Fruit fly (Drosophila melanogaster) whole organism, embryonic: ENCODE measurements around the gene CG34039.
A peak's percentile ranks its signal among the peaks of the same experiment; 100 is the strongest.

ENCODE experiments used
- B-H2 ChIP-seq: fragments of 200-800 bp; sonication (Bioruptor generic); optimal IDR thresholded peaks from 2 replicates; lab custom pipeline; 2018; ENCODE audit warnings: missing biosample characterization, mild to moderate bottlenecking, missing genetic modification characterization
- Bgb ChIP-seq: fragments of 200-800 bp; sonication (Bioruptor generic); IDR thresholded peaks from 2 replicates; pipeline ENCODE4 v1.3.6; 2022; ENCODE audit warnings: missing biosample characterization, missing genetic modification characterization; ENCODE audit not compliant: partially characterized antibody
- CG10543 ChIP-seq: fragments of 200-800 bp; sonication (Bioruptor generic); optimal IDR thresholded peaks from 3 replicates; lab custom pipeline; 2017; ENCODE audit warnings: missing biosample characterization, mild to moderate bottlenecking, missing genetic modification characterization, moderate library complexity
- CG12769 ChIP-seq: fragments of 200-800 bp; sonication (Bioruptor generic); optimal IDR thresholded peaks from 2 replicates; lab custom pipeline; 2019; ENCODE audit warnings: missing biosample characterization, mild to moderate bottlenecking, missing genetic modification characterization, moderate library complexity
- CG13287 ChIP-seq: fragments of 200-800 bp; sonication (Bioruptor generic); IDR thresholded peaks from 2 replicates; pipeline ENCODE4 v1.3.6; 2022; ENCODE audit warnings: missing biosample characterization, missing genetic modification characterization; ENCODE audit not compliant: partially characterized antibody
- CG13894 ChIP-seq: fragments of 200-800 bp; sonication (Bioruptor generic); optimal IDR thresholded peaks from 3 replicates; lab custom pipeline; 2018; ENCODE audit warnings: missing biosample characterization, mild to moderate bottlenecking, missing genetic modification characterization, moderate library complexity
- CG15269 ChIP-seq: fragments of 200-800 bp; sonication (Bioruptor generic); optimal IDR thresholded peaks from 2 replicates; lab custom pipeline; 2018; ENCODE audit warnings: missing biosample characterization, mild to moderate bottlenecking, missing genetic modification characterization, moderate library complexity
- CG15514 ChIP-seq: fragments of 200-800 bp; sonication (Bioruptor generic); optimal IDR thresholded peaks from 3 replicates; lab custom pipeline; 2017; ENCODE audit warnings: missing biosample characterization, missing genetic modification characterization, mild to moderate bottlenecking, moderate library complexity, missing genetic modification reagents
- CG17802 ChIP-seq: fragments of 200-800 bp; sonication (Bioruptor generic); optimal IDR thresholded peaks from 2 replicates; lab custom pipeline; 2018; ENCODE audit warnings: missing biosample characterization, mild to moderate bottlenecking, missing genetic modification characterization, moderate library complexity
- CG17912 ChIP-seq: fragments of 200-800 bp; sonication (Bioruptor generic); optimal IDR thresholded peaks from 2 replicates; lab custom pipeline; 2018; ENCODE audit warnings: missing biosample characterization, mild to moderate bottlenecking, missing genetic modification characterization
- CG2116 ChIP-seq: fragments of 200-800 bp; sonication (Bioruptor generic); optimal IDR thresholded peaks from 3 replicates; lab custom pipeline; 2018; ENCODE audit warnings: missing biosample characterization, mild to moderate bottlenecking, missing genetic modification characterization
- CG2199 ChIP-seq: fragments of 200-800 bp; sonication (Bioruptor generic); IDR thresholded peaks from 3 replicates; pipeline ENCODE4 v1.3.6; 2022; ENCODE audit warnings: missing biosample characterization, missing genetic modification characterization
- CG34224 ChIP-seq: fragments of 200-800 bp; sonication (Bioruptor generic); IDR thresholded peaks from 3 replicates; pipeline ENCODE4 v1.3.6; 2022; ENCODE audit warnings: missing biosample characterization, missing genetic modification characterization; ENCODE audit not compliant: partially characterized antibody
- CG34376 ChIP-seq: fragments of 200-800 bp; sonication (Bioruptor generic); optimal IDR thresholded peaks from 2 replicates; lab custom pipeline; 2018; ENCODE audit warnings: missing biosample characterization, mild to moderate bottlenecking, missing genetic modification characterization
- CG7963 ChIP-seq: fragments of 200-800 bp; sonication (Bioruptor generic); IDR thresholded peaks from 3 replicates; pipeline ENCODE4 v1.3.6; 2022; ENCODE audit warnings: missing biosample characterization, missing genetic modification characterization; ENCODE audit not compliant: partially characterized antibody
- CG8290 ChIP-seq, 3 experiments: fragments of 200-800 bp; sonication (Bioruptor generic); optimal IDR thresholded peaks; 2 replicates each; lab custom pipeline; 2016 to 2019; ENCODE audit warnings: missing biosample characterization in 3 of 3, missing genetic modification characterization in 3 of 3, mild to moderate bottlenecking in 2 of 3, moderate library complexity in 1 of 3
- CHES-1-like ChIP-seq: fragments of 200-800 bp; sonication (Bioruptor generic); optimal IDR thresholded peaks from 2 replicates; lab custom pipeline; 2016; ENCODE audit warnings: missing biosample characterization, missing genetic modification characterization
- Deaf1 ChIP-seq: fragments of 200-800 bp; optimal IDR thresholded peaks from 3 replicates; lab custom pipeline; 2019; ENCODE audit warnings: missing biosample characterization, mild to moderate bottlenecking, missing genetic modification characterization, moderate library complexity
- Ets65A ChIP-seq: fragments of 200-800 bp; sonication (Bioruptor generic); peaks from one replicate; lab custom pipeline; 2016; ENCODE audit warnings: missing biosample characterization, missing genetic modification characterization
- Fer1 ChIP-seq: fragments of 200-800 bp; sonication (Bioruptor generic); optimal IDR thresholded peaks from 2 replicates; lab custom pipeline; 2017; ENCODE audit warnings: missing biosample characterization, mild to moderate bottlenecking, missing genetic modification characterization
- HLH3B ChIP-seq: fragments of 200-800 bp; sonication (Bioruptor generic); IDR thresholded peaks from 2 replicates; pipeline ENCODE4 v1.3.6; 2022; ENCODE audit warnings: missing biosample characterization, missing genetic modification characterization
- Jarid2 ChIP-seq: fragments of 200-800 bp; sonication (Bioruptor generic); optimal IDR thresholded peaks from 3 replicates; lab custom pipeline; 2017; ENCODE audit warnings: mild to moderate bottlenecking, missing biosample characterization, missing genetic modification reagents, missing genetic modification characterization
- MTF-1 ChIP-seq: fragments of 200-800 bp; sonication (Bioruptor generic); optimal IDR thresholded peaks from 2 replicates; lab custom pipeline; 2018; ENCODE audit warnings: missing biosample characterization, mild to moderate bottlenecking, missing genetic modification characterization, borderline replicate concordance
- Med ChIP-seq: fragments of 200-800 bp; sonication (Bioruptor generic); peaks from one replicate; lab custom pipeline; 2016; ENCODE audit warnings: missing biosample characterization, missing genetic modification characterization, mild to moderate bottlenecking, inconsistent platforms, moderate library complexity
- Rfx ChIP-seq: fragments of 200-800 bp; sonication (Bioruptor generic); IDR thresholded peaks from 2 replicates; pipeline ENCODE4 v1.3.6; 2022; ENCODE audit warnings: missing biosample characterization, missing genetic modification characterization
- al ChIP-seq: fragments of 200-800 bp; sonication (Bioruptor generic); IDR thresholded peaks from 2 replicates; pipeline ENCODE4 v1.3.6; 2022; ENCODE audit warnings: missing biosample characterization, missing genetic modification characterization
- ash1 ChIP-seq: fragments of 200-800 bp; sonication (Bioruptor generic); optimal IDR thresholded peaks from 2 replicates; lab custom pipeline; 2018; ENCODE audit warnings: missing biosample characterization, mild to moderate bottlenecking, missing genetic modification characterization
- cad ChIP-seq: fragments of >200 bp; optimal IDR thresholded peaks from 2 replicates; lab custom pipeline; 2017; ENCODE audit warnings: missing biosample characterization, missing genetic modification characterization
- caup ChIP-seq: fragments of 200-800 bp; sonication (Bioruptor generic); optimal IDR thresholded peaks from 3 replicates; lab custom pipeline; 2017; ENCODE audit warnings: missing biosample characterization, mild to moderate bottlenecking, missing genetic modification characterization, moderate library complexity; ENCODE audit not compliant: severe bottlenecking
- chinmo ChIP-seq: fragments of 200-800 bp; sonication (Bioruptor generic); IDR thresholded peaks from 4 replicates; pipeline ENCODE4 v1.3.6; 2022; ENCODE audit warnings: missing biosample characterization, missing genetic modification characterization; ENCODE audit not compliant: partially characterized antibody
- chm ChIP-seq: fragments of 200-800 bp; sonication (Bioruptor generic); IDR thresholded peaks from 2 replicates; pipeline ENCODE4 v1.3.6; 2022; ENCODE audit warnings: missing biosample characterization, missing genetic modification characterization
- ci ChIP-seq: fragments of 200-800 bp; sonication (Bioruptor generic); IDR thresholded peaks from 3 replicates; pipeline ENCODE4 v1.3.6; 2022; ENCODE audit warnings: missing biosample characterization, missing genetic modification characterization
- exex ChIP-seq: fragments of 200-800 bp; sonication (Bioruptor generic); optimal IDR thresholded peaks from 4 replicates; lab custom pipeline; 2018; ENCODE audit warnings: missing biosample characterization, mild to moderate bottlenecking, missing genetic modification characterization, moderate library complexity
- grn ChIP-seq: fragments of 200-800 bp; sonication (Bioruptor generic); optimal IDR thresholded peaks from 3 replicates; lab custom pipeline; 2017; ENCODE audit warnings: missing biosample characterization, missing genetic modification characterization
- her ChIP-seq: fragments of 200-800 bp; sonication (Bioruptor generic); optimal IDR thresholded peaks from 2 replicates; lab custom pipeline; 2016; ENCODE audit warnings: missing biosample characterization, missing genetic modification characterization
- hkb ChIP-seq, 2 experiments: fragments of 200-800 bp in 1 of 2; fragments of >200 bp in 1 of 2; sonication (Bioruptor generic) in 1 of 2; IDR thresholded peaks in 1 of 2; optimal IDR thresholded peaks in 1 of 2; 2 replicates each; pipeline versions ENCODE4 v1.3.6 to Lab custom; 2017 to 2022; ENCODE audit warnings: missing biosample characterization in 1 of 2, missing genetic modification characterization in 1 of 2
- kni ChIP-seq: fragments of 200-800 bp; sonication (Bioruptor generic); optimal IDR thresholded peaks from 3 replicates; lab custom pipeline; 2017; ENCODE audit warnings: mild to moderate bottlenecking, missing biosample characterization, missing genetic modification reagents, missing genetic modification characterization
- lab ChIP-seq: fragments of 200-800 bp; sonication (Bioruptor generic); optimal IDR thresholded peaks from 3 replicates; lab custom pipeline; 2017; ENCODE audit warnings: missing biosample characterization, missing genetic modification characterization, mild to moderate bottlenecking, moderate library complexity, missing genetic modification reagents
- ro ChIP-seq: fragments of 200-800 bp; sonication (Bioruptor generic); IDR thresholded peaks from 2 replicates; pipeline ENCODE4 v1.3.6; 2022; ENCODE audit warnings: missing biosample characterization, missing genetic modification characterization
- sug ChIP-seq: fragments of 200-800 bp; optimal IDR thresholded peaks from 2 replicates; lab custom pipeline; 2019; ENCODE audit warnings: missing biosample characterization, mild to moderate bottlenecking, missing genetic modification characterization, moderate library complexity
- z ChIP-seq: fragments of 200-800 bp; sonication (Bioruptor generic); IDR thresholded peaks from 3 replicates; pipeline ENCODE4 v1.3.6; 2022; ENCODE audit warnings: missing biosample characterization, missing genetic modification characterization

Gene CG34039

dm6 chr3L:14536042-14536684 is 23.6 kb upstream of the CG34039 start, which contains the start of the genes bbg and CG43246 (continued):
- no peak for TF ChIP-seq CG17912 (GFP tag; lab: Kevin White, UChicago)
- no peak for TF ChIP-seq hkb (optimal IDR thresholded peaks at IDR 0.05; lab: Kevin White, UChicago)
- TF ChIP-seq hkb (GFP tag; IDR thresholded peaks at IDR 0.05; lab: Robert Waterston, UW) = peak; percentile 37; the same call in 1 of the 2 replicates
- TF ChIP-seq CHES-1-like (GFP tag; lab: Kevin White, UChicago) = no peak
- no peak for TF ChIP-seq HLH3B
- TF ChIP-seq chinmo = peak; percentile 72; the same call in 1 of the 4 replicates
- TF ChIP-seq lab (GFP tag; lab: Kevin White, UChicago) = peak; percentile 11
- TF ChIP-seq CG13894 = peak; percentile 100
- peak; percentile 50 for TF ChIP-seq CG12769 (tag; lab: Kevin White, UChicago)
- TF ChIP-seq cad (GFP tag; lab: Kevin White, UChicago) = no peak
- peak; percentile 59 for TF ChIP-seq Ets65A (GFP tag; lab: Kevin White, UChicago)
- peak; percentile 91 for TF ChIP-seq Deaf1 (tag; lab: Kevin White, UChicago)
- peak; percentile 35; the same call in 1 of the 3 replicates for TF ChIP-seq CG7963 (GFP tag; lab: Robert Waterston, UW)
- TF ChIP-seq CG34224 (GFP tag; lab: Robert Waterston, UW) = no peak
- TF ChIP-seq al (GFP tag; lab: Robert Waterston, UW) = no peak
- 0 out of 2 replicates have a peak, but pooled peaks have one; percentile 16 for TF ChIP-seq CG13287
- TF ChIP-seq CG15514 (GFP tag; lab: Kevin White, UChicago) = peak; percentile 16
- TF ChIP-seq her = no peak
- TF ChIP-seq CG15269 = peak; percentile 37
- no peak for TF ChIP-seq CG2116
- peak; percentile 20 for TF ChIP-seq CG10543 (GFP tag; lab: Kevin White, UChicago)
- peak; percentile 7 for TF ChIP-seq CG34376
- TF ChIP-seq z = peak; percentile 85
- 0 out of 3 replicates have a peak, but pooled peaks have one; percentile 37 for TF ChIP-seq ci (GFP tag; lab: Robert Waterston, UW)
- TF ChIP-seq CG2199 = peak; percentile 83; the same call in 2 of the 3 replicates
- peak; percentile 90 for TF ChIP-seq Jarid2 (GFP tag; lab: Kevin White, UChicago)
- peak; percentile 96 for TF ChIP-seq grn (GFP tag; lab: Kevin White, UChicago)
- peak; percentile 57 for TF ChIP-seq Med (GFP tag; lab: Kevin White, UChicago)
- TF ChIP-seq CG8290 (GFP tag; optimal IDR thresholded peaks at IDR 0.05; lab: Kevin White, UChicago) = no peak
- TF ChIP-seq CG8290 (tag; optimal IDR thresholded peaks at IDR 0.05; lab: Kevin White, UChicago) = peak in 1 of 2 experiments; percentile 25
- TF ChIP-seq MTF-1 (GFP tag; lab: Kevin White, UChicago) = no peak
- peak; percentile 28 for TF ChIP-seq B-H2 (GFP tag; lab: Kevin White, UChicago)
- no peak for TF ChIP-seq exex (tag; lab: Kevin White, UChicago)
- peak; percentile 44 for TF ChIP-seq Bgb (GFP tag; lab: Robert Waterston, UW)
- peak; percentile 18 for TF ChIP-seq Fer1
- TF ChIP-seq kni (GFP tag; lab: Kevin White, UChicago) = peak; percentile 19
- peak; percentile 6; the same call in 1 of the 2 replicates for TF ChIP-seq Rfx
- no peak for TF ChIP-seq ro (GFP tag; lab: Robert Waterston, UW)
- TF ChIP-seq caup (GFP tag; lab: Kevin White, UChicago) = peak; percentile 5
- no peak for TF ChIP-seq CG17802 (tag; lab: Kevin White, UChicago)
- TF ChIP-seq sug (tag; lab: Kevin White, UChicago) = peak; percentile 5
- TF ChIP-seq chm (GFP tag; lab: Robert Waterston, UW) = peak; percentile 17; the same call in 1 of the 2 replicates
- no peak for TF ChIP-seq ash1 (GFP tag; lab: Kevin White, UChicago)
